Fruit fly (Drosophila melanogaster): ENCODE data around the gene CG6479.

Gene CG6479

DNA sequence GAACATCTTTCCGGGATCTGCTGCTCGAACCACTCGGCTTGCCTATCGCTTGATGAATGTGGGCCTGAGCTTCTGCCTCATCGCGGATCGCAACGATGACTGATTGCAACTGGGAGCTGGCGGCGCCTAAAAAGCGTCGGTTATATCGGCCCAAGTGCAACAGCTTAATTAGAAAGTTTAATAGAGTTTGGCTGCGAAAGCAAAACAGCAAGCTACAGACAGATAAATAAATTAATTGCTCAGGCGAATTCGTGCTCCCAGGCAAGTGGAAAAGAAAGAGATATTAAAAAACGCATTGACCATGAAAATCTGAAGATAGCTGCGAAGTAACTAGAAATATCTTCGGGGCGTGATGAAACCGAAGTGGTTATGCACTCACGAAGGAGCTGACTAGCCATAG is 43.6 kb upstream of the CG6479 start, which contains the start of gene CG13728:
CG13728 (minus strand) TSS at position 101 of the 400 bp plus-strand sequence.
- no peak for TF ChIP-seq GATAd (GFP tag; optimal IDR thresholded peaks at IDR 0.05)
- TF ChIP-seq Sp1 (GFP tag; optimal IDR thresholded peaks at IDR 0.05) = no peak
- no peak for TF ChIP-seq tai (GFP tag; optimal IDR thresholded peaks at IDR 0.05)
- no peak for TF ChIP-seq lola (GFP tag; optimal IDR thresholded peaks at IDR 0.05)
- TF ChIP-seq Jra (GFP tag; optimal IDR thresholded peaks at IDR 0.05) = no peak
- TF ChIP-seq dsf (GFP tag; optimal IDR thresholded peaks at IDR 0.05; ENCODE audit: borderline replicate concordance) = no peak
- TF ChIP-seq dl (GFP tag; optimal IDR thresholded peaks at IDR 0.05; ENCODE audit: insufficient read depth in 1 of 2, partially characterized antibody in 2 of 2) = no peak
- TF ChIP-seq sv (GFP tag; optimal IDR thresholded peaks at IDR 0.05) = no peak
- TF ChIP-seq Abd-B (GFP tag; optimal IDR thresholded peaks at IDR 0.05) = no peak
- TF ChIP-seq ey (GFP tag; optimal IDR thresholded peaks at IDR 0.05) = no peak
- TF ChIP-seq pan (optimal IDR thresholded peaks at IDR 0.05) = no peak
- no peak for TF ChIP-seq brk (GFP tag; optimal IDR thresholded peaks at IDR 0.05)

DNA sequence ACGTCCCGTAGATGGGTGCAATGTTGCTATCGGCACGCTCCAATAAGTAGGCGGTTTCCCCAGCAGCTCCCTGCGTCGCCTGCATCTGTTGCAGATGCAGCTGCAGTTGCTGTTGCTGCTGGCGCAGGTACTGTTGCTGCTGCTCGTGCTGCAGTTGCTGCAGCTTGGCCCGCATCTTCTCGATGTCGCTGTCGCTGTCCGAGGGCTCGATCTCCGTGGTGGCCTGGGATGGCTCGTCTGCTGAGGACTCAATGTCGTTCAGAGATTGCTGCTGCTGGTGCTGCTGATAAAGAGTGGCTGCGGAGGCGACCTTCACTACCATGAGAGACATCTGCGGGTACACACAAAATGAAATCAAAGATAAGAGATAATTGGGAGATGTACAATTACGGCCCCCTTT is 42.9 kb upstream of the CG6479 start:
- TF ChIP-seq usp (GFP tag; optimal IDR thresholded peaks at IDR 0.05) (no peak), CG9705 (GFP tag; optimal IDR thresholded peaks at IDR 0.05) (no peak), h (GFP tag; optimal IDR thresholded peaks at IDR 0.05) (no peak), GATAd (GFP tag; optimal IDR thresholded peaks at IDR 0.05) (no peak), CrebA (GFP tag; optimal IDR thresholded peaks at IDR 0.05; ENCODE audit: borderline replicate concordance) (no peak), Sp1 (GFP tag; optimal IDR thresholded peaks at IDR 0.05) (no peak), Hr83 (GFP tag; optimal IDR thresholded peaks at IDR 0.05; ENCODE audit: poor library complexity, severe bottlenecking) (no peak), Abd-B (GFP tag; optimal IDR thresholded peaks at IDR 0.05) (no peak), tai (GFP tag; optimal IDR thresholded peaks at IDR 0.05) (no peak), Dif (GFP tag; optimal IDR thresholded peaks at IDR 0.05; ENCODE audit: partially characterized antibody) (no peak), br (GFP tag; optimal IDR thresholded peaks at IDR 0.05) (no peak), pan (optimal IDR thresholded peaks at IDR 0.05) (no peak), CG32264 (GFP tag; optimal IDR thresholded peaks at IDR 0.05) (no peak), woc (GFP tag; optimal IDR thresholded peaks at IDR 0.05) (no peak), Rel (GFP tag; optimal IDR thresholded peaks at IDR 0.05) (no peak), Rel (tag; optimal IDR thresholded peaks at IDR 0.05) (no peak), OdsH (GFP tag; optimal IDR thresholded peaks at IDR 0.05) (no peak), foxo (GFP tag; optimal IDR thresholded peaks at IDR 0.05) (no peak), Jra (GFP tag; optimal IDR thresholded peaks at IDR 0.05) (no peak)

DNA sequence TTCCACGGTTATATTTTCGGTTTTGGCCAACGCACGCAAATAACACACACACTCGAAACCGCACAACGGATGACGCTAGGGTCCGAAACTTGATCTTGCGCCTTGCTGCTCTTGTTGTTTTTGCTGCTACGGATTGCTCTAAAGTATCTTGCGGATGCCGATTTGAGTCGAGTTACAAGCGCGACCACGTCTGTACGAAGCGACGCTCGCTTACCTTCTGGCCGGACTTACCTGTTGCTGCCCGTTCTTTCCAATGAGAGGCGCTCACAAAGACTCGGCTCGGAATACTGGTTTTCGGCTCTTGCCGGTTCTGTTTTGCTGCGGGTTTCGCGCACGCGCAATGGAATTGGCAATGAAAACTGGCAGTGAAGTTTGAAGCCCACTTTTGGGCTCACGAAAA is 40.2 kb upstream of the CG6479 start, which contains the start of gene Cad74A:
Cad74A (minus strand) TSS at position 220 of the 400 bp plus-strand sequence.
- TF ChIP-seq Myc (optimal IDR thresholded peaks at IDR 0.05) = peak; percentile 50
- TF ChIP-seq Hr83 (GFP tag; optimal IDR thresholded peaks at IDR 0.05; ENCODE audit: poor library complexity, severe bottlenecking) = peak; percentile 46
- no peak for TF ChIP-seq Mio (GFP tag; optimal IDR thresholded peaks at IDR 0.05)
- peak; percentile 87 for TF ChIP-seq psq (GFP tag; optimal IDR thresholded peaks at IDR 0.05)
- peak; percentile 53 for TF ChIP-seq Dif (GFP tag; optimal IDR thresholded peaks at IDR 0.05; ENCODE audit: partially characterized antibody)
- peak; percentile 47 for TF ChIP-seq Vsx2 (GFP tag; optimal IDR thresholded peaks at IDR 0.05; ENCODE audit: partially characterized antibody)
- TF ChIP-seq dl (GFP tag; optimal IDR thresholded peaks at IDR 0.05; ENCODE audit: insufficient read depth in 1 of 2, partially characterized antibody in 2 of 2) = peak in 1 of 2 experiments; percentile 5
- TF ChIP-seq dsf (GFP tag; optimal IDR thresholded peaks at IDR 0.05; ENCODE audit: borderline replicate concordance) = no peak

dm6 chr3L:17374956-17375621 is 36.0 kb upstream of the CG6479 start:
- no peak for TF ChIP-seq Rel (GFP tag; optimal IDR thresholded peaks at IDR 0.05)
- no peak for TF ChIP-seq Rel (tag; optimal IDR thresholded peaks at IDR 0.05)
- TF ChIP-seq CG9705 (GFP tag; optimal IDR thresholded peaks at IDR 0.05) = no peak
- no peak for TF ChIP-seq Dfd (GFP tag; optimal IDR thresholded peaks at IDR 0.05)
- no peak for TF ChIP-seq CrebA (GFP tag; optimal IDR thresholded peaks at IDR 0.05; ENCODE audit: borderline replicate concordance)
- TF ChIP-seq tai (GFP tag; optimal IDR thresholded peaks at IDR 0.05) = no peak
- TF ChIP-seq dl (GFP tag; optimal IDR thresholded peaks at IDR 0.05; ENCODE audit: insufficient read depth in 1 of 2, partially characterized antibody in 2 of 2) = no peak
- TF ChIP-seq ey (GFP tag; optimal IDR thresholded peaks at IDR 0.05) = no peak
- TF ChIP-seq dmrt93B (GFP tag; optimal IDR thresholded peaks at IDR 0.05) = no peak
- no peak for TF ChIP-seq Dif (GFP tag; optimal IDR thresholded peaks at IDR 0.05; ENCODE audit: partially characterized antibody)

Measured in whole organism, wandering third instar larva.